Worm (Caenorhabditis elegans): ENCODE measurements around the gene col-147.

col-147 gene

ce11 chrV:9633313-9633712 is at the start of gene col-147:
Gene col-147, minus strand, starts transcription at chrV:9633338.
- TF ChIP-seq lin-15B (tag; optimal IDR thresholded peaks at IDR 0.05): no peak
- peak; percentile 39 for TF ChIP-seq nhr-25 (tag; optimal IDR thresholded peaks at IDR 0.05)
- TF ChIP-seq nhr-23 (tag; optimal IDR thresholded peaks at IDR 0.05): peak; percentile 44

- TF ChIP-seq ama-1 (optimal IDR thresholded peaks at IDR 0.05) (no peak), zag-1 (tag; optimal IDR thresholded peaks at IDR 0.05) (no peak), unc-39 (tag; optimal IDR thresholded peaks at IDR 0.05) (no peak), nhr-43 (tag; optimal IDR thresholded peaks at IDR 0.05; ENCODE audit: poor library complexity, severe bottlenecking) (no peak), sea-2 (GFP tag; optimal IDR thresholded peaks at IDR 0.05) (no peak)
These were observed 47.1 kb upstream of the col-147 start for ce11 chrV:9680260-9680659.

- peak; percentile 37 for TF ChIP-seq pqm-1 (tag; optimal IDR thresholded peaks at IDR 0.05)
- TF ChIP-seq elt-3 (tag; optimal IDR thresholded peaks at IDR 0.05): no peak
- TF ChIP-seq elt-2 (tag; optimal IDR thresholded peaks at IDR 0.05): peak; percentile 67
These were observed 46.0 kb upstream of the col-147 start, which contains the start of gene ZK287.9 for ce11 chrV:9679166-9679565. Gene ZK287.9, plus strand, starts transcription at chrV:9679357.

- no peak for TF ChIP-seq ZK546.5 (tag; optimal IDR thresholded peaks at IDR 0.05)
- TF ChIP-seq nhr-43 (tag; optimal IDR thresholded peaks at IDR 0.05; ENCODE audit: poor library complexity, severe bottlenecking): no peak
- TF ChIP-seq nhr-28 (tag; optimal IDR thresholded peaks at IDR 0.05): no peak
- no peak for TF ChIP-seq lsy-12 (tag; optimal IDR thresholded peaks at IDR 0.05)
- TF ChIP-seq nhr-11 (tag; optimal IDR thresholded peaks at IDR 0.05): no peak
- no peak for TF ChIP-seq pha-4 (tag; optimal IDR thresholded peaks at IDR 0.05)
- TF ChIP-seq elt-1 (tag; optimal IDR thresholded peaks at IDR 0.05): no peak
- no peak for TF ChIP-seq fkh-10 (GFP tag; optimal IDR thresholded peaks at IDR 0.05)
- TF ChIP-seq nhr-237 (tag; optimal IDR thresholded peaks at IDR 0.05): no peak
- TF ChIP-seq pqm-1 (tag; optimal IDR thresholded peaks at IDR 0.05): no peak
- no peak for TF ChIP-seq nhr-76 (tag; optimal IDR thresholded peaks at IDR 0.05)
- no peak for TF ChIP-seq jun-1 (tag; optimal IDR thresholded peaks at IDR 0.05)
- TF ChIP-seq elt-2 (tag; optimal IDR thresholded peaks at IDR 0.05): no peak
- TF ChIP-seq fkh-2 (tag; optimal IDR thresholded peaks at IDR 0.05): no peak
- no peak for TF ChIP-seq nhr-25 (tag; optimal IDR thresholded peaks at IDR 0.05)
- TF ChIP-seq daf-12 (tag; optimal IDR thresholded peaks at IDR 0.05): no peak
- TF ChIP-seq nhr-23 (tag; optimal IDR thresholded peaks at IDR 0.05): no peak
- no peak for TF ChIP-seq ceh-16 (tag; optimal IDR thresholded peaks at IDR 0.05)
- no peak for TF ChIP-seq mdl-1 (tag; optimal IDR thresholded peaks at IDR 0.05)
- TF ChIP-seq nhr-12 (tag; optimal IDR thresholded peaks at IDR 0.05): no peak
These were observed 44.8 kb upstream of the col-147 start, which contains the start of gene cthd-1 for ce11 chrV:9677977-9678376. Gene cthd-1, plus strand, starts transcription at chrV:9678277.

- TF ChIP-seq elt-2 (tag; optimal IDR thresholded peaks at IDR 0.05) (peak; percentile 71), R02D3.7 (tag; optimal IDR thresholded peaks at IDR 0.05) (no peak), daf-12 (tag; optimal IDR thresholded peaks at IDR 0.05) (no peak), pha-4 (tag; optimal IDR thresholded peaks at IDR 0.05) (peak; percentile 51)
These were observed 40.2 kb upstream of the col-147 start, which contains the start of gene sulp-8 for ce11 chrV:9673199-9673843. Gene sulp-8, minus strand, starts transcription at chrV:9673667.

- no peak for TF ChIP-seq tbx-2 (tag; optimal IDR thresholded peaks at IDR 0.05)
- no peak for TF ChIP-seq fkh-2 (tag; optimal IDR thresholded peaks at IDR 0.05)
- TF ChIP-seq unc-62 (GFP tag; optimal IDR thresholded peaks at IDR 0.05): no peak
- peak; percentile 70 for TF ChIP-seq elt-2 (tag; optimal IDR thresholded peaks at IDR 0.05)
- no peak for TF ChIP-seq lin-39 (tag; optimal IDR thresholded peaks at IDR 0.05)
- TF ChIP-seq egl-5 (tag; optimal IDR thresholded peaks at IDR 0.05): no peak
- no peak for TF ChIP-seq sea-2 (GFP tag; optimal IDR thresholded peaks at IDR 0.05)
- TF ChIP-seq ztf-11 (tag; optimal IDR thresholded peaks at IDR 0.05): no peak
These were observed 39.4 kb upstream of the col-147 start for ce11 chrV:9672495-9672894.

Data from whole organism, L3 larva.